Fruit fly (Drosophila melanogaster) whole organism, prepupa: ENCODE data around the gene Sema5c.

Experiments used
- Blimp-1 ChIP-seq: fragments of 200-800 bp; sonication (Bioruptor generic); optimal IDR thresholded peaks from 3 replicates; lab custom pipeline; 2017; ENCODE audit warnings: missing biosample characterization, missing genetic modification characterization, mild to moderate bottlenecking, moderate library complexity, missing genetic modification reagents
- CG10631 ChIP-seq: fragments of 200-800 bp; sonication (Bioruptor generic); optimal IDR thresholded peaks from 2 replicates; lab custom pipeline; 2016; ENCODE audit warnings: missing biosample characterization, missing genetic modification characterization
- CG10669 ChIP-seq: fragments of 200-800 bp; sonication (Bioruptor generic); optimal IDR thresholded peaks from 3 replicates; lab custom pipeline; 2018; ENCODE audit warnings: missing biosample characterization, mild to moderate bottlenecking, missing genetic modification characterization, moderate library complexity
- CG11294 ChIP-seq: fragments of 200-800 bp; sonication (Bioruptor generic); IDR thresholded peaks from 2 replicates; pipeline ENCODE4 v1.3.6; 2022; ENCODE audit warnings: missing biosample characterization, missing genetic modification characterization
- CG11762 ChIP-seq: fragments of 200-800 bp; sonication (Bioruptor generic); optimal IDR thresholded peaks from 3 replicates; lab custom pipeline; 2016; ENCODE audit warnings: missing biosample characterization, missing genetic modification characterization; ENCODE audit not compliant: insufficient read depth
- CG11902 ChIP-seq: fragments of 200-800 bp; sonication (Bioruptor generic); optimal IDR thresholded peaks from 3 replicates; lab custom pipeline; 2016; ENCODE audit warnings: missing biosample characterization, missing genetic modification characterization
- CG15336 ChIP-seq: fragments of 200-800 bp; sonication (Bioruptor generic); IDR thresholded peaks from 2 replicates; pipeline ENCODE4 v1.3.6; 2022; ENCODE audit warnings: missing biosample characterization, missing genetic modification characterization
- CG1621 ChIP-seq: fragments of 200-800 bp; sonication (Bioruptor generic); optimal IDR thresholded peaks from 3 replicates; lab custom pipeline; 2018; ENCODE audit warnings: missing biosample characterization, mild to moderate bottlenecking, missing genetic modification characterization
- CG31627 ChIP-seq: fragments of 200-800 bp; sonication (Bioruptor generic); optimal IDR thresholded peaks from 3 replicates; lab custom pipeline; 2016; ENCODE audit warnings: missing biosample characterization, missing genetic modification characterization
- CG32006 ChIP-seq: fragments of 200-800 bp; sonication (Bioruptor generic); optimal IDR thresholded peaks from 3 replicates; lab custom pipeline; 2017; ENCODE audit warnings: missing biosample characterization, mild to moderate bottlenecking, missing genetic modification characterization
- CG34406 ChIP-seq: fragments of 200-800 bp; sonication (Bioruptor generic); optimal IDR thresholded peaks from 3 replicates; lab custom pipeline; 2016; ENCODE audit warnings: missing biosample characterization, missing genetic modification characterization
- CG3919 ChIP-seq: fragments of 200-800 bp; sonication (Bioruptor generic); optimal IDR thresholded peaks from 3 replicates; lab custom pipeline; 2016; ENCODE audit warnings: missing biosample characterization, missing genetic modification characterization
- CG4318 ChIP-seq: fragments of 200-800 bp; sonication (Bioruptor generic); optimal IDR thresholded peaks from 3 replicates; lab custom pipeline; 2017; ENCODE audit warnings: missing biosample characterization, mild to moderate bottlenecking, missing genetic modification characterization
- CG6163 ChIP-seq: fragments of 200-800 bp; sonication (Bioruptor generic); IDR thresholded peaks from 3 replicates; pipeline ENCODE4 v1.3.6; 2022; ENCODE audit warnings: missing biosample characterization, missing genetic modification characterization
- CG6808 ChIP-seq: fragments of 200-800 bp; sonication (Bioruptor generic); optimal IDR thresholded peaks from 3 replicates; lab custom pipeline; 2017; ENCODE audit warnings: missing biosample characterization, missing genetic modification characterization, mild to moderate bottlenecking, moderate library complexity, missing genetic modification reagents
- CG6854 ChIP-seq: fragments of 200-800 bp; sonication (Bioruptor generic); optimal IDR thresholded peaks from 2 replicates; lab custom pipeline; 2017; ENCODE audit warnings: missing biosample characterization, mild to moderate bottlenecking, missing genetic modification characterization
- CG8119 ChIP-seq: fragments of 200-800 bp; sonication (Bioruptor generic); IDR thresholded peaks from 3 replicates; pipeline ENCODE4 v1.3.6; 2022; ENCODE audit warnings: missing biosample characterization, missing genetic modification characterization
- CG8632 ChIP-seq: fragments of 200-800 bp; sonication (Bioruptor generic); optimal IDR thresholded peaks from 3 replicates; lab custom pipeline; 2016; ENCODE audit warnings: missing biosample characterization, missing genetic modification characterization
- CG9139 ChIP-seq: fragments of 200-800 bp; sonication (Bioruptor generic); optimal IDR thresholded peaks from 3 replicates; lab custom pipeline; 2017; ENCODE audit warnings: missing biosample characterization, mild to moderate bottlenecking, missing genetic modification characterization
- Eip75B ChIP-seq: fragments of 200-800 bp; sonication (Bioruptor generic); optimal IDR thresholded peaks from 3 replicates; lab custom pipeline; 2016; ENCODE audit warnings: missing biosample characterization, missing genetic modification characterization
- Eip78C ChIP-seq: fragments of 200-800 bp; sonication (Bioruptor generic); peaks from one replicate; lab custom pipeline; 2016; ENCODE audit warnings: missing biosample characterization, missing genetic modification characterization
- Eip93F ChIP-seq: fragments of 200-800 bp; sonication (Bioruptor generic); optimal IDR thresholded peaks from 2 replicates; lab custom pipeline; 2016; ENCODE audit warnings: missing biosample characterization, mild to moderate bottlenecking, missing genetic modification characterization
- Ets21C ChIP-seq: fragments of 200-800 bp; sonication (Bioruptor generic); optimal IDR thresholded peaks from 3 replicates; lab custom pipeline; 2016; ENCODE audit warnings: missing biosample characterization, missing genetic modification characterization
- Ets96B ChIP-seq: fragments of 200-800 bp; optimal IDR thresholded peaks from 2 replicates; lab custom pipeline; 2019; ENCODE audit warnings: missing biosample characterization, mild to moderate bottlenecking, missing genetic modification characterization, moderate library complexity
- Gug ChIP-seq: fragments of 200-800 bp; sonication (Bioruptor generic); IDR thresholded peaks from 2 replicates; pipeline ENCODE4 v1.3.6; 2022; ENCODE audit warnings: missing biosample characterization, missing genetic modification characterization
- Hr38 ChIP-seq: sonication (Bioruptor generic); optimal IDR thresholded peaks from 2 replicates; lab custom pipeline; 2016; ENCODE audit warnings: missing biosample characterization, missing genetic modification characterization
- Hr39 ChIP-seq: fragments of 200-800 bp; sonication (Bioruptor generic); optimal IDR thresholded peaks from 2 replicates; lab custom pipeline; 2016; ENCODE audit warnings: missing biosample characterization, missing genetic modification characterization
- Hr4 ChIP-seq: fragments of 200-800 bp; sonication (Bioruptor generic); optimal IDR thresholded peaks from 3 replicates; lab custom pipeline; 2016; ENCODE audit warnings: missing biosample characterization, missing genetic modification characterization
- Met ChIP-seq: fragments of 200-800 bp; sonication (Bioruptor generic); optimal IDR thresholded peaks from 3 replicates; lab custom pipeline; 2016; ENCODE audit warnings: missing biosample characterization, missing genetic modification characterization
- OdsH ChIP-seq: fragments of 200-800 bp; sonication (Bioruptor generic); optimal IDR thresholded peaks from 3 replicates; lab custom pipeline; 2016; ENCODE audit warnings: missing biosample characterization, missing genetic modification characterization
- Smox ChIP-seq: fragments of 200-800 bp; sonication (Bioruptor generic); optimal IDR thresholded peaks from 3 replicates; lab custom pipeline; 2016; ENCODE audit warnings: missing biosample characterization, missing genetic modification characterization
- Sox102F ChIP-seq: fragments of 200-800 bp; sonication (Bioruptor generic); optimal IDR thresholded peaks from 2 replicates; lab custom pipeline; 2016; ENCODE audit warnings: missing biosample characterization, mild to moderate bottlenecking, missing genetic modification characterization
- Sox15 ChIP-seq: fragments of 200-800 bp; sonication (Bioruptor generic); optimal IDR thresholded peaks from 3 replicates; lab custom pipeline; 2016; ENCODE audit warnings: missing biosample characterization, missing genetic modification characterization
- achi ChIP-seq: fragments of 200-800 bp; sonication (Bioruptor generic); optimal IDR thresholded peaks from 3 replicates; lab custom pipeline; 2016; ENCODE audit warnings: missing biosample characterization, missing genetic modification characterization
- acj6 ChIP-seq: fragments of 200-800 bp; sonication (Bioruptor generic); optimal IDR thresholded peaks from 3 replicates; lab custom pipeline; 2016; ENCODE audit warnings: missing biosample characterization, missing genetic modification characterization
- cyc ChIP-seq: fragments of 200-800 bp; sonication (Bioruptor generic); optimal IDR thresholded peaks from 3 replicates; lab custom pipeline; 2016; ENCODE audit warnings: missing biosample characterization, missing genetic modification characterization
- dac ChIP-seq: fragments of 200-800 bp; sonication (Bioruptor generic); optimal IDR thresholded peaks from 2 replicates; lab custom pipeline; 2017; ENCODE audit warnings: missing biosample characterization, mild to moderate bottlenecking, missing genetic modification characterization
- dsx ChIP-seq: fragments of 200-800 bp; optimal IDR thresholded peaks from 3 replicates; lab custom pipeline; 2019; ENCODE audit warnings: missing biosample characterization, mild to moderate bottlenecking, missing genetic modification characterization, moderate library complexity; ENCODE audit not compliant: poor library complexity, severe bottlenecking
- eg ChIP-seq: fragments of 200-800 bp; sonication (Bioruptor generic); IDR thresholded peaks from 3 replicates; pipeline ENCODE4 v1.3.6; 2022; ENCODE audit warnings: missing biosample characterization, missing genetic modification characterization
- esn ChIP-seq: fragments of 200-800 bp; sonication (Bioruptor generic); optimal IDR thresholded peaks from 2 replicates; lab custom pipeline; 2016; ENCODE audit warnings: missing biosample characterization, mild to moderate bottlenecking, missing genetic modification characterization, moderate library complexity
- fd59A ChIP-seq: fragments of 200-800 bp; sonication (Bioruptor generic); optimal IDR thresholded peaks from 2 replicates; lab custom pipeline; 2017; ENCODE audit warnings: missing biosample characterization, mild to moderate bottlenecking, missing genetic modification characterization, missing genetic modification reagents
- fd85E ChIP-seq: fragments of 200-800 bp; sonication (Bioruptor generic); optimal IDR thresholded peaks from 3 replicates; lab custom pipeline; 2016; ENCODE audit warnings: missing biosample characterization, missing genetic modification characterization
- fkh ChIP-seq: fragments of 200-800 bp; sonication (Bioruptor generic); optimal IDR thresholded peaks from 3 replicates; lab custom pipeline; 2017; ENCODE audit warnings: missing biosample characterization, mild to moderate bottlenecking, missing genetic modification characterization, moderate library complexity
- lz ChIP-seq: fragments of 200-800 bp; sonication (Bioruptor generic); optimal IDR thresholded peaks from 3 replicates; lab custom pipeline; 2016; ENCODE audit warnings: missing biosample characterization, missing genetic modification characterization
- net ChIP-seq: fragments of 200-800 bp; sonication (Bioruptor generic); optimal IDR thresholded peaks from 3 replicates; lab custom pipeline; 2016; ENCODE audit warnings: missing biosample characterization, missing genetic modification characterization
- spab ChIP-seq: fragments of 200-800 bp; sonication (Bioruptor generic); optimal IDR thresholded peaks from 2 replicates; lab custom pipeline; 2017; ENCODE audit warnings: missing biosample characterization, mild to moderate bottlenecking, missing genetic modification characterization, missing genetic modification reagents
- ss ChIP-seq, 2 experiments: fragments of 200-800 bp; sonication (Bioruptor generic); optimal IDR thresholded peaks; 2 replicates in 1 of 2; 3 replicates in 1 of 2; lab custom pipeline; 2017 to 2018; ENCODE audit warnings: mild to moderate bottlenecking in 2 of 2, missing biosample characterization in 2 of 2, missing genetic modification characterization in 2 of 2, moderate library complexity in 1 of 2
- svp ChIP-seq: fragments of 200-800 bp; sonication (Bioruptor generic); peaks from one replicate; lab custom pipeline; 2016; ENCODE audit warnings: missing biosample characterization, missing genetic modification characterization
- topi ChIP-seq: fragments of 200-800 bp; sonication (Bioruptor generic); optimal IDR thresholded peaks from 3 replicates; lab custom pipeline; 2016; ENCODE audit warnings: missing biosample characterization, missing genetic modification characterization
- vri ChIP-seq: fragments of 200-800 bp; sonication (Bioruptor generic); optimal IDR thresholded peaks from 3 replicates; lab custom pipeline; 2016; ENCODE audit warnings: missing biosample characterization, mild to moderate bottlenecking, missing genetic modification characterization

Gene Sema5c

DNA sequence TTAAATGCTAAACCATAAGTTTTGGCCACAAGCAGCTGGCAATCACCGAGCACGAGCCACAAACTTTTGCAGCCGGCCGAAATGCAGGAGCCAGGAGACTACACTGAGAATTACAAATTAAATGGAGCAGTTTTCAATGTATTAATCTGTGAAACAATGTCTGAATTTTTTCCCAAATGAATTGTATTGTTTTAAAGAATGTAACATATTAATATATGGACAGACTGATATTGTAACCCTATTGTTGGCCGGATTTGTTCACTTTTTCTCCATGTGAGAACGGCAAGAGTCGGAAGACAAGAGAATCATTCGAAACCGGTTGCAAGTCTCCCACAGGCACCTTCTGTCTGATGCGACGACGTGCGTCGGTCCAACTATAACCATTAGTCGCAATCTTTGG is 33.5 kb upstream of the Sema5c start (continued):
- TF ChIP-seq vri (GFP tag; lab: Kevin White, UChicago): peak; percentile 89
- TF ChIP-seq esn: peak; percentile 96
- peak; percentile 81 for TF ChIP-seq CG8632 (GFP tag; lab: Kevin White, UChicago)
- peak; percentile 98 for TF ChIP-seq Eip78C (GFP tag; lab: Kevin White, UChicago)
- TF ChIP-seq fkh (GFP tag; lab: Kevin White, UChicago): no peak
- TF ChIP-seq dac: peak; percentile 48
- peak; percentile 80 for TF ChIP-seq CG9139
- peak; percentile 85 for TF ChIP-seq Ets21C (GFP tag; lab: Kevin White, UChicago)
- TF ChIP-seq, all 60 proteins: peak for 57

DNA sequence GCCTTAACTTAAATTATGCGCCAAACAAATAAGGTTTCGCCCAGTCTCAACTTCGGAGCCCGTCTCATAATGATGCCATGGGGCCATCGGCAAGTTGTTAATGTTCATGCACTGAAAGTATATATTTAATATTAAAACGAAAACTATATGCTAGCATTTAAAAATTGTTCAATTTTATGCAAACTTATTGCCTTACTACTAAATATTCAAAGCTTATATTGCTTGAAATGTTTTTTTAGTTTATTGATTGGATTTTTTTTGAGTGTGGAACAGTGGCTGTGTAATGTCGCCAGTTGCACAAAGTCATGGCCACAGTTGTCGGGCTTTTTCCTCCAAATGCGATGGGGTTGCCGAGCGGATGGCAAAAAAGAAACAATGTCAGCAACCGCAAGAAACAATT is 32.6 kb upstream of the Sema5c start:
- peak; percentile 80 for TF ChIP-seq achi (GFP tag; lab: Kevin White, UChicago)
- peak; percentile 85 for TF ChIP-seq Gug
- peak; percentile 88 for TF ChIP-seq CG10669 (GFP tag; lab: Kevin White, UChicago)
- TF ChIP-seq CG9139: peak; percentile 71
- TF ChIP-seq CG1621 (tag; lab: Kevin White, UChicago): peak; percentile 75
- peak; percentile 77 for TF ChIP-seq CG34406 (GFP tag; lab: Kevin White, UChicago)
- peak; percentile 88 for TF ChIP-seq Sox102F
- peak; percentile 76 for TF ChIP-seq Hr39 (GFP tag; lab: Kevin White, UChicago)
- peak; percentile 81 for TF ChIP-seq OdsH (GFP tag; lab: Kevin White, UChicago)
- peak; percentile 91 for TF ChIP-seq eg (GFP tag; lab: Robert Waterston, UW)
- TF ChIP-seq dsx (GFP tag; lab: Kevin White, UChicago): peak; percentile 88
- TF ChIP-seq CG6808 (GFP tag; lab: Kevin White, UChicago): peak; percentile 82
- peak; percentile 85 for TF ChIP-seq Eip75B (GFP tag; lab: Kevin White, UChicago)
- TF ChIP-seq CG4318 (GFP tag; lab: Kevin White, UChicago): peak; percentile 58
- TF ChIP-seq CG11762 (GFP tag; lab: Kevin White, UChicago): peak; percentile 70
- peak; percentile 73 for TF ChIP-seq CG8632 (GFP tag; lab: Kevin White, UChicago)
- peak; percentile 93 for TF ChIP-seq svp (GFP tag; lab: Kevin White, UChicago)
- peak; percentile 89 for TF ChIP-seq esn
- TF ChIP-seq cyc (GFP tag; lab: Kevin White, UChicago): peak; percentile 86
- peak; percentile 54 for TF ChIP-seq fd85E
- peak; percentile 74 for TF ChIP-seq CG31627 (GFP tag; lab: Kevin White, UChicago)
- peak; percentile 84 for TF ChIP-seq Hr4
- TF ChIP-seq Smox (GFP tag; lab: Kevin White, UChicago): peak; percentile 81
- peak; percentile 91 for TF ChIP-seq CG8119 (GFP tag; lab: Robert Waterston, UW)
- TF ChIP-seq fd59A (GFP tag; lab: Kevin White, UChicago): peak; percentile 66
- TF ChIP-seq spab (GFP tag; lab: Kevin White, UChicago): peak; percentile 68
- TF ChIP-seq ss (GFP tag; optimal IDR thresholded peaks at IDR 0.05; lab: Kevin White, UChicago): peak; percentile 68 to 81
- peak; percentile 91 for TF ChIP-seq CG15336 (GFP tag; lab: Robert Waterston, UW)
- peak; percentile 55 for TF ChIP-seq Eip93F (GFP tag; lab: Kevin White, UChicago)
- TF ChIP-seq Ets96B: peak; percentile 86
- TF ChIP-seq topi (GFP tag; lab: Kevin White, UChicago): peak; percentile 85
- peak; percentile 52 for TF ChIP-seq Blimp-1 (GFP tag; lab: Kevin White, UChicago)
- peak; percentile 82 for TF ChIP-seq acj6
- TF ChIP-seq CG6854 (GFP tag; lab: Kevin White, UChicago): peak; percentile 56
- TF ChIP-seq CG32006 (GFP tag; lab: Kevin White, UChicago): peak; percentile 83
- TF ChIP-seq dac: peak; percentile 60
- TF ChIP-seq Met (GFP tag; lab: Kevin White, UChicago): peak; percentile 87
- peak; percentile 71 for TF ChIP-seq CG11294
- peak; percentile 94 for TF ChIP-seq CG6163 (GFP tag; lab: Robert Waterston, UW)
- peak; percentile 90 for TF ChIP-seq CG3919 (GFP tag; lab: Kevin White, UChicago)
- no peak for TF ChIP-seq Hr38 (GFP tag; lab: Kevin White, UChicago)
- TF ChIP-seq Sox15 (GFP tag; lab: Kevin White, UChicago): peak; percentile 43
- peak; percentile 78 for TF ChIP-seq net (GFP tag; lab: Kevin White, UChicago)
- TF ChIP-seq lz (GFP tag; lab: Kevin White, UChicago): peak; percentile 79
- TF ChIP-seq CG11902: peak; percentile 72
- TF ChIP-seq CG10631 (GFP tag; lab: Kevin White, UChicago): peak; percentile 82
